Worm (Caenorhabditis elegans) whole organism, L2 larva: ENCODE results near the gene srw-72.

ENCODE experiments used
- egl-27 ChIP-seq: sonication (generic microtip); optimal IDR thresholded peaks from 3 replicates; lab custom pipeline; 2017; ENCODE audit warnings: missing biosample characterization, missing genetic modification reagents, missing genetic modification characterization
- lin-39 ChIP-seq: fragments of 150-350 bp; optimal IDR thresholded peaks from 2 replicates; lab custom pipeline; 2014; ENCODE audit warnings: missing biosample characterization, missing genetic modification reagents, missing genetic modification characterization
- nhr-77 ChIP-seq: fragments of 150-350 bp; optimal IDR thresholded peaks from 2 replicates; lab custom pipeline; 2014; ENCODE audit warnings: missing biosample characterization, missing genetic modification characterization
- sma-3 ChIP-seq: sonication (generic microtip); optimal IDR thresholded peaks from 2 replicates; lab custom pipeline; 2016; ENCODE audit warnings: missing genetic modification reagents, missing genetic modification characterization, missing compliant biosample characterization
- snpc-4 ChIP-seq: fragments of 150-350 bp; optimal IDR thresholded peaks from 2 replicates; lab custom pipeline; 2014; ENCODE audit warnings: missing biosample characterization, missing genetic modification characterization
- ztf-11 ChIP-seq: sonication (generic microtip); optimal IDR thresholded peaks from 2 replicates; lab custom pipeline; 2017; ENCODE audit warnings: missing biosample characterization, missing genetic modification characterization

- no peak for TF ChIP-seq ztf-11 (tag; lab: Kevin White, UChicago)
- no peak for TF ChIP-seq lin-39
- TF ChIP-seq snpc-4 (tag; lab: Kevin White, UChicago) = no peak
- TF ChIP-seq nhr-77 (tag; lab: Kevin White, UChicago) = no peak
- TF ChIP-seq egl-27 (tag; lab: Kevin White, UChicago) = no peak
- no peak for TF ChIP-seq sma-3 (GFP tag; lab: Kevin White, UChicago)
Observed at ce11 chrV:17467881-17468280, 1.0 kb downstream of the srw-72 start.
